Worm (Caenorhabditis elegans) whole organism, early embryonic: ENCODE measurements around the gene pigg-1.

Experiments used
- B0310.2 ChIP-seq: sonication (generic microtip); optimal IDR thresholded peaks from 2 replicates; lab custom pipeline; 2016; ENCODE audit warnings: mild to moderate bottlenecking, missing genetic modification characterization, missing compliant biosample characterization
- F13C5.2 ChIP-seq: sonication (generic microtip); optimal IDR thresholded peaks from 2 replicates; lab custom pipeline; 2017; ENCODE audit warnings: mild to moderate bottlenecking, missing genetic modification characterization, inconsistent platforms, missing compliant biosample characterization
- aly-1 ChIP-seq: sonication (generic microtip); optimal IDR thresholded peaks from 2 replicates; lab custom pipeline; 2016; ENCODE audit warnings: missing genetic modification characterization, missing compliant biosample characterization
- ama-1 ChIP-seq: fragments of 150-350 bp; optimal IDR thresholded peaks from 2 replicates; lab custom pipeline; 2014
- ceh-13 ChIP-seq: fragments of 200-800 bp; sonication (Bioruptor generic); optimal IDR thresholded peaks from 2 replicates; lab custom pipeline; 2018; ENCODE audit warnings: mild to moderate bottlenecking, missing genetic modification characterization, missing compliant biosample characterization
- ceh-36 ChIP-seq: sonication (generic microtip); optimal IDR thresholded peaks from 2 replicates; lab custom pipeline; 2016; ENCODE audit warnings: missing genetic modification characterization, inconsistent platforms, missing compliant biosample characterization
- ets-7 ChIP-seq: sonication (generic microtip); optimal IDR thresholded peaks from 2 replicates; lab custom pipeline; 2016; ENCODE audit warnings: missing genotype, missing genetic modification characterization, missing compliant biosample characterization
- flt-1 ChIP-seq: fragments of 200-800 bp; sonication (Bioruptor generic); IDR thresholded peaks from 2 replicates; pipeline ENCODE4 v1.3.6; 2022; ENCODE audit warnings: missing genetic modification characterization, missing compliant biosample characterization
- hmbx-1 ChIP-seq: sonication (generic microtip); optimal IDR thresholded peaks from 2 replicates; lab custom pipeline; 2016; ENCODE audit warnings: mild to moderate bottlenecking, missing genetic modification characterization, missing compliant biosample characterization
- hmg-4 ChIP-seq: fragments of 200-800 bp; sonication (Bioruptor generic); optimal IDR thresholded peaks from 2 replicates; lab custom pipeline; 2018; ENCODE audit warnings: mild to moderate bottlenecking, missing genetic modification characterization, missing compliant biosample characterization
- hnd-1 ChIP-seq: sonication (generic microtip); optimal IDR thresholded peaks from 2 replicates; lab custom pipeline; 2016; ENCODE audit warnings: missing genetic modification characterization, missing compliant biosample characterization
- pes-1 ChIP-seq: fragments of 200-800 bp; sonication (Bioruptor generic); IDR thresholded peaks from 2 replicates; pipeline ENCODE4 v1.3.6; 2022; ENCODE audit warnings: missing genetic modification reagents, missing genetic modification characterization, missing compliant biosample characterization
- scrt-1 ChIP-seq: fragments of 200-800 bp; sonication (Bioruptor generic); IDR thresholded peaks from 2 replicates; pipeline ENCODE4 v1.3.6; 2022; ENCODE audit warnings: missing genetic modification characterization, missing compliant biosample characterization
- sea-1 ChIP-seq: fragments of 200-800 bp; sonication (Bioruptor generic); conservative IDR thresholded peaks from 2 replicates; pipeline ENCODE4 v1.3.6; 2022; ENCODE audit warnings: missing genetic modification characterization, missing compliant biosample characterization
- tbx-11 ChIP-seq: fragments of 200-800 bp; sonication (Bioruptor generic); IDR thresholded peaks from 2 replicates; pipeline ENCODE4 v1.3.6; 2022; ENCODE audit warnings: missing genetic modification characterization, missing compliant biosample characterization
- tbx-37 ChIP-seq: fragments of 200-800 bp; sonication (Bioruptor generic); conservative IDR thresholded peaks from 2 replicates; pipeline ENCODE4 v1.3.6; 2022; ENCODE audit warnings: missing genetic modification reagents, missing genetic modification characterization, missing compliant biosample characterization
- tra-4 ChIP-seq: sonication (generic microtip); optimal IDR thresholded peaks from 2 replicates; lab custom pipeline; 2017; ENCODE audit warnings: missing genetic modification characterization, missing compliant biosample characterization

pigg-1 gene

DNA sequence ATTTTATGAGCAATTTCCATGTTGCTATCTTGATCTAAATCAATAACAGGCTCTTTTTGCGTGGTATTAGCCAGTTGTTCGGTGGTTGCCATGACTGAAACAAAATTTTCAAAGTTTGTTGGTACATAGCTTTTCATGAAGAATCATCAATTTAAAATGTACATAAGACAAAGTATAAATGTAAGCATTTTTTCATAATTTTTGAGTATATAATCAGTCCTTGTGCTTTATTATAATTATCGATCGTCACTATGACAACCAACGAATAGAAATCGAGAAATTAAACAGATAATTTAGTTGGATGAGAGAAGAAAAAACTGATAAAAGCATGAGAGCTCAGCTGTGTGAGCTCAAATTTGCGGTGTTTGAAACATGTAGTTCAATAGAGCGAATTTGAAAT, 21.8 kb upstream of the pigg-1 start, which contains the start of gene T22C8.3:
Gene T22C8.3, minus strand, starts transcription at position 101 of the 400 bp plus-strand sequence.
- TF ChIP-seq sea-1 (GFP tag; lab: Robert Waterston, UW) = no peak
- no peak for TF ChIP-seq hnd-1 (tag; lab: Kevin White, UChicago)
- TF ChIP-seq tra-4 (tag; lab: Kevin White, UChicago) = no peak
- TF ChIP-seq tbx-11 (GFP tag; lab: Robert Waterston, UW) = no peak
- TF ChIP-seq aly-1 (tag; lab: Kevin White, UChicago) = no peak
- no peak for TF ChIP-seq ceh-13 (GFP tag; lab: Kevin White, UChicago)
- TF ChIP-seq F13C5.2 (tag; lab: Kevin White, UChicago) = no peak
- TF ChIP-seq B0310.2 = no peak
- TF ChIP-seq ets-7 (tag; lab: Kevin White, UChicago) = no peak
- no peak for TF ChIP-seq pes-1 (GFP tag; lab: Robert Waterston, UW)
- TF ChIP-seq ceh-36 = no peak

DNA sequence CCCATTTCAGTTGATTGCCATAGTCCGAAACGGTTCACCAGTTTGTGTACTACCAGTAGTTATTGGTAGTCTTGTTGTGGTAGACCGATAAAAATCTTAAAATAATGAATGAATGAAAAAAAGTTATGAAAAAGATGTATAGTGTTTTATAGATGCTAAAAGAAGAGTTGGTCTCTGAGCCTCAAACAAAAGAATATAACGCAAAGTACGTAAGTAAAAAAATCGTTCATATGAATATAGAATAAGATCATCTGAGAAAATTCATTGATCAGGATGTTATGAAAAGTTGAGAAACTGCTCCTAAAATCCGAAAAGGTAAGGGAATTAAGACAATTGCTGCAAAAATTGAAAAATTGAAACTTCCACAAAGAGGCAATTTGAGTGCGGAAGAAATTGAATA, 17.5 kb upstream of the pigg-1 start, which contains the start of gene chhy-1:
Gene chhy-1, minus strand, starts transcription at position 101 of the 400 bp plus-strand sequence.
- TF ChIP-seq tra-4 (tag; lab: Kevin White, UChicago) (no peak), ama-1 (lab: Kevin White, UChicago) (no peak), F13C5.2 (tag; lab: Kevin White, UChicago) (no peak), hmg-4 (GFP tag; lab: Kevin White, UChicago) (no peak), sea-1 (GFP tag; lab: Robert Waterston, UW) (no peak), aly-1 (tag; lab: Kevin White, UChicago) (no peak), ceh-36 (no peak), ceh-13 (GFP tag; lab: Kevin White, UChicago) (no peak)

DNA sequence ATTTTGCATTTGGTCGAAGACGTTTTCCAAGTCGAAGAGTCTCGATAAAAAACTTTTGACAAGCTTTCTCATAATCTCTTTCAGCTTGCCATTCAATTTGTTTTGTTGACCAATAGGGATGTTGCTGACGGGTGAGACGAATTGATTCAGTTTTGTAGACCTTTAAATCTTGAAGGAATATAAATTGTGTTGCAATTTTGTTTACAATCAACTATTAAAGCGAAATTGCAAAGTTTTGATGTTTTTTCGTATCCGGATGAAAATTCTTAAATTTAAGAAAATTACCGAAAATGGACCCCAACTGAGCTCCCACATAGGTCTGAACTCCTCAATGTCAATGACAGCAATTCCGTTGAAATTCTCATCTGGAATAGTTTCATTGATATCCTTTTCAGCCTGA, 16.1 kb upstream of the pigg-1 start:
- TF ChIP-seq B0310.2 (no peak), ets-7 (tag; lab: Kevin White, UChicago) (no peak), ceh-13 (GFP tag; lab: Kevin White, UChicago) (no peak), sea-1 (GFP tag; lab: Robert Waterston, UW) (no peak), ama-1 (lab: Kevin White, UChicago) (no peak), flt-1 (GFP tag; lab: Robert Waterston, UW) (no peak), hmg-4 (GFP tag; lab: Kevin White, UChicago) (no peak), scrt-1 (GFP tag; lab: Robert Waterston, UW) (no peak), pes-1 (GFP tag; lab: Robert Waterston, UW) (no peak), hmbx-1 (no peak), F13C5.2 (tag; lab: Kevin White, UChicago) (no peak)

DNA sequence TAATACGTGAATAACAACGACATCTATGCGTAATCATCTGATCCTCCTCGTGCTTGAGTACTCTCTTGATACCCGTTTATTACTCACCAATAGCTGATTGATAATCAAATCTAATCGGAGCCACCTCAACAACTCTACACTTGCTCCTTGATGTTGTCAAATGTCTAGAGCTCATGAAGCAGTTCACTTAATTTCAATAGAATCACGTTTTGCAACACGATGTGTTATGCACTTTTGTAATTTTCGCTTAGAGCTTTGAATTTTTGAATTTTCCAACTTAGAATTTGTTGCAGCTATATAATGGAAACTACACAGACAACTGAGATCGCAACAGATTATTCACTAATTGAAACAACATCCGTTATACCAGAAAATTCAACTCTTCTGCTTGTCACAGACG, 12.4 kb upstream of the pigg-1 start, which contains the start of gene T22C8.1:
Gene T22C8.1, plus strand, starts transcription at position 301 of the 400 bp plus-strand sequence.
- TF ChIP-seq tbx-11 (GFP tag; lab: Robert Waterston, UW) (no peak), flt-1 (GFP tag; lab: Robert Waterston, UW) (no peak), sea-1 (GFP tag; lab: Robert Waterston, UW) (no peak), ama-1 (lab: Kevin White, UChicago) (no peak), ceh-36 (no peak), hmbx-1 (no peak), hmg-4 (GFP tag; lab: Kevin White, UChicago) (no peak), scrt-1 (GFP tag; lab: Robert Waterston, UW) (no peak), hnd-1 (tag; lab: Kevin White, UChicago) (no peak), F13C5.2 (tag; lab: Kevin White, UChicago) (no peak), tbx-37 (GFP tag; lab: Robert Waterston, UW) (no peak), aly-1 (tag; lab: Kevin White, UChicago) (no peak), tra-4 (tag; lab: Kevin White, UChicago) (no peak), B0310.2 (no peak)

DNA sequence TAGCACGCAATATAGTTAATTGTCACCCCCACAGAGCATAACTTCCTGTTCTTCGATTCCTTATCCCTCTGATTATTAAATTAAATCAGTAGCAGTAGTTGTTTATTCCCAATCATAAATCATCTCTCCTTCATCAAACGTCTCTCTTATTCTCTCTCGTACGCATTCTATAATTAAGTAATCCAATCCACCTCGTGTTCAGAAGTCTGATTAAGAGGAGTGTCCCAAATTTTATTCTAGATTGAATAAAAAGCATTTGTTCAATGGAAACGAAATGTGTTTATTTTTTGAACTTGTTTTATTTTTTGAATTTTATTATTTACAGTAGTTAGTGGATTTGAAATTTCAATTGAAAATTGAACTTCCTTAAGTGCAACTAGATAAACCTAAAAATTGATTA, 11.3 kb upstream of the pigg-1 start:
- TF ChIP-seq F13C5.2 (tag; lab: Kevin White, UChicago) (no peak), hnd-1 (tag; lab: Kevin White, UChicago) (no peak), sea-1 (GFP tag; lab: Robert Waterston, UW) (no peak), tbx-11 (GFP tag; lab: Robert Waterston, UW) (no peak), B0310.2 (no peak), aly-1 (tag; lab: Kevin White, UChicago) (no peak), hmg-4 (GFP tag; lab: Kevin White, UChicago) (no peak), scrt-1 (GFP tag; lab: Robert Waterston, UW) (no peak)

ce11 chrII:8610585-8610984, 10.5 kb upstream of the pigg-1 start:
- no peak for TF ChIP-seq hmg-4 (GFP tag; lab: Kevin White, UChicago)
- no peak for TF ChIP-seq F13C5.2 (tag; lab: Kevin White, UChicago)
- TF ChIP-seq ama-1 (lab: Kevin White, UChicago) = no peak
- no peak for TF ChIP-seq B0310.2
- TF ChIP-seq ceh-36 = no peak
- TF ChIP-seq aly-1 (tag; lab: Kevin White, UChicago) = no peak
- no peak for TF ChIP-seq scrt-1 (GFP tag; lab: Robert Waterston, UW)
- no peak for TF ChIP-seq tbx-11 (GFP tag; lab: Robert Waterston, UW)
- TF ChIP-seq hnd-1 (tag; lab: Kevin White, UChicago) = no peak
- no peak for TF ChIP-seq tra-4 (tag; lab: Kevin White, UChicago)
- TF ChIP-seq hmbx-1 = no peak
- no peak for TF ChIP-seq sea-1 (GFP tag; lab: Robert Waterston, UW)
- no peak for TF ChIP-seq tbx-37 (GFP tag; lab: Robert Waterston, UW)
- no peak for TF ChIP-seq flt-1 (GFP tag; lab: Robert Waterston, UW)
- TF ChIP-seq ets-7 (tag; lab: Kevin White, UChicago) = no peak
- TF ChIP-seq pes-1 (GFP tag; lab: Robert Waterston, UW) = no peak
- no peak for TF ChIP-seq ceh-13 (GFP tag; lab: Kevin White, UChicago)

- TF ChIP-seq ceh-13 (GFP tag; lab: Kevin White, UChicago) (no peak), pes-1 (GFP tag; lab: Robert Waterston, UW) (no peak), scrt-1 (GFP tag; lab: Robert Waterston, UW) (no peak), F13C5.2 (tag; lab: Kevin White, UChicago) (no peak)
Measured at ce11 chrII:8610085-8610484, 10.0 kb upstream of the pigg-1 start, which contains the start of gene F28C6.9. Gene F28C6.9, minus strand, starts transcription at chrII:8610185.
